Worm (Caenorhabditis elegans) whole organism, L3 larva: ENCODE measurements around the gene srz-103.
"Not testable (repeated sequence)": the region's sequence is repeated elsewhere in the genome, so short reads cannot be mapped to it uniquely, and the experiment has no call there.

Source experiments
- R02D3.7 ChIP-seq: fragments of 150-350 bp; optimal IDR thresholded peaks from 2 replicates; lab custom pipeline; 2014; ENCODE audit warnings: missing biosample characterization, missing genetic modification characterization
- ZK546.5 ChIP-seq: sonication (generic microtip); optimal IDR thresholded peaks from 2 replicates; lab custom pipeline; 2017; ENCODE audit warnings: missing biosample characterization, missing genetic modification characterization
- aly-2 ChIP-seq: fragments of 150-350 bp; optimal IDR thresholded peaks from 2 replicates; lab custom pipeline; 2014; ENCODE audit warnings: missing biosample characterization, missing genetic modification characterization
- ama-1 ChIP-seq: fragments of 150-350 bp; optimal IDR thresholded peaks from 2 replicates; lab custom pipeline; 2018
- ceh-82 ChIP-seq: fragments of 150-350 bp; optimal IDR thresholded peaks from 2 replicates; lab custom pipeline; 2014; ENCODE audit warnings: missing biosample characterization, missing genetic modification characterization
- daf-12 ChIP-seq: fragments of 150-350 bp; optimal IDR thresholded peaks from 2 replicates; lab custom pipeline; 2014; ENCODE audit warnings: missing biosample characterization, missing genetic modification reagents, missing genetic modification characterization
- egl-27 ChIP-seq: sonication (generic microtip); optimal IDR thresholded peaks from 4 replicates; lab custom pipeline; 2017; ENCODE audit warnings: missing biosample characterization, missing genetic modification reagents, missing genetic modification characterization
- egl-5 ChIP-seq: fragments of 150-350 bp; optimal IDR thresholded peaks from 2 replicates; lab custom pipeline; 2017; ENCODE audit warnings: missing biosample characterization, missing genetic modification reagents, missing genetic modification characterization, inconsistent platforms
- elt-2 ChIP-seq: sonication (generic microtip); optimal IDR thresholded peaks from 2 replicates; lab custom pipeline; 2016; ENCODE audit warnings: missing genetic modification reagents, mild to moderate bottlenecking, missing genetic modification characterization, missing compliant biosample characterization
- eor-1 ChIP-seq, 2 experiments: fragments of 150-350 bp; optimal IDR thresholded peaks; 2 replicates each; lab custom pipeline; 2014 to 2018; ENCODE audit warnings: missing biosample characterization in 2 of 2, missing genetic modification characterization in 2 of 2
- jun-1 ChIP-seq: fragments of 150-350 bp; optimal IDR thresholded peaks from 2 replicates; lab custom pipeline; 2014; ENCODE audit warnings: missing biosample characterization, missing genetic modification reagents, missing genetic modification characterization
- lin-15B ChIP-seq: fragments of 150-350 bp; optimal IDR thresholded peaks from 2 replicates; lab custom pipeline; 2014; ENCODE audit warnings: missing biosample characterization, missing genetic modification characterization
- lin-39 ChIP-seq: fragments of 150-350 bp; optimal IDR thresholded peaks from 2 replicates; lab custom pipeline; 2018; ENCODE audit warnings: missing biosample characterization, missing genetic modification reagents, missing genetic modification characterization
- lsy-12 ChIP-seq: sonication (generic microtip); optimal IDR thresholded peaks from 2 replicates; lab custom pipeline; 2016; ENCODE audit warnings: mild to moderate bottlenecking, missing genetic modification characterization, missing compliant biosample characterization
- nfya-1 ChIP-seq: sonication (generic microtip); optimal IDR thresholded peaks from 2 replicates; lab custom pipeline; 2017; ENCODE audit warnings: missing genetic modification characterization, mild to moderate bottlenecking, missing compliant biosample characterization, antibody characterized with exemption, moderate library complexity; ENCODE audit not compliant: insufficient read depth
- nhr-11 ChIP-seq: fragments of 150-350 bp; optimal IDR thresholded peaks from 2 replicates; lab custom pipeline; 2014; ENCODE audit warnings: missing biosample characterization, missing genetic modification characterization
- nhr-12 ChIP-seq: fragments of 150-350 bp; optimal IDR thresholded peaks from 2 replicates; lab custom pipeline; 2014; ENCODE audit warnings: missing biosample characterization, missing genetic modification characterization
- nhr-28 ChIP-seq: fragments of 150-350 bp; optimal IDR thresholded peaks from 2 replicates; lab custom pipeline; 2014; ENCODE audit warnings: missing biosample characterization, missing genetic modification characterization
- nhr-43 ChIP-seq: sonication (generic microtip); optimal IDR thresholded peaks from 2 replicates; lab custom pipeline; 2016; ENCODE audit warnings: mild to moderate bottlenecking, missing genetic modification characterization, missing compliant biosample characterization; ENCODE audit not compliant: poor library complexity, severe bottlenecking
- nhr-67 ChIP-seq: fragments of 150-350 bp; optimal IDR thresholded peaks from 2 replicates; lab custom pipeline; 2014; ENCODE audit warnings: missing biosample characterization, missing genetic modification characterization
- nhr-76 ChIP-seq: fragments of 150-350 bp; sonication (generic microtip); optimal IDR thresholded peaks from 5 replicates; lab custom pipeline; 2014; ENCODE audit warnings: missing biosample characterization, missing genetic modification characterization
- pqm-1 ChIP-seq: fragments of 150-350 bp; optimal IDR thresholded peaks from 2 replicates; lab custom pipeline; 2017; ENCODE audit warnings: missing biosample characterization, missing genetic modification characterization, inconsistent platforms
- sea-2 ChIP-seq: fragments of 150-350 bp; sonication (generic microtip); optimal IDR thresholded peaks from 4 replicates; lab custom pipeline; 2014; ENCODE audit warnings: missing biosample characterization, missing genetic modification reagents, missing genetic modification characterization
- skn-1 ChIP-seq: fragments of 150-350 bp; optimal IDR thresholded peaks from 2 replicates; lab custom pipeline; 2014; ENCODE audit warnings: missing biosample characterization, missing genetic modification characterization
- snpc-4 ChIP-seq: fragments of 150-350 bp; optimal IDR thresholded peaks from 2 replicates; lab custom pipeline; 2014; ENCODE audit warnings: missing biosample characterization, missing genetic modification characterization
- tbx-2 ChIP-seq: sonication (generic microtip); optimal IDR thresholded peaks from 2 replicates; lab custom pipeline; 2016; ENCODE audit warnings: mild to moderate bottlenecking, missing genetic modification characterization, missing compliant biosample characterization
- unc-62 ChIP-seq: fragments of 150-350 bp; sonication (generic microtip); optimal IDR thresholded peaks from 4 replicates; lab custom pipeline; 2014; ENCODE audit warnings: missing biosample characterization, missing genetic modification reagents, missing genetic modification characterization
- zag-1 ChIP-seq: fragments of 150-350 bp; optimal IDR thresholded peaks from 2 replicates; lab custom pipeline; 2014; ENCODE audit warnings: missing biosample characterization, missing genetic modification characterization

Gene srz-103

DNA sequence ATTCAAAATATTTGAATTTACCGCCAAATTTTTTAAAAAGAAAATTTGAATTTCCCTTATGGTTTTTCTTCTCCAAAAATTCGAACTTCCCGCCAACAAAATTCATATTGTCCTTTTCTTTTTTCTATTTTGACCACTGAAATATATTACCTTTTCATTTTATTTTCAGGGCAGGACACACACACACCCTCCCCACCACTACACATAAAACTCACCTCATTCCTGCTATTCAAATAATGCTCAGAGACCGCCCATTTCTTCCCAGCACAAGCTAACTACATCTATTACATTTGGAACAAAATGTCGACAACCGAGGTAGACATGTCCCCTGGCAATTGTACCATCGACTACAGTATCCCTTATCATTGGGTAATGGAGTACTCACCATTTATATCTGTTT lies 24.9 kb downstream of the srz-103 start, which contains the start of gene W06G6.15:
W06G6.15 (plus strand) TSS at position 301 of the 400 bp plus-strand sequence.
- not testable (repeated sequence) for TF ChIP-seq tbx-2 (tag; lab: Kevin White, UChicago); ama-1 (lab: Kevin White, UChicago); elt-2 (tag; lab: Kevin White, UChicago)

DNA sequence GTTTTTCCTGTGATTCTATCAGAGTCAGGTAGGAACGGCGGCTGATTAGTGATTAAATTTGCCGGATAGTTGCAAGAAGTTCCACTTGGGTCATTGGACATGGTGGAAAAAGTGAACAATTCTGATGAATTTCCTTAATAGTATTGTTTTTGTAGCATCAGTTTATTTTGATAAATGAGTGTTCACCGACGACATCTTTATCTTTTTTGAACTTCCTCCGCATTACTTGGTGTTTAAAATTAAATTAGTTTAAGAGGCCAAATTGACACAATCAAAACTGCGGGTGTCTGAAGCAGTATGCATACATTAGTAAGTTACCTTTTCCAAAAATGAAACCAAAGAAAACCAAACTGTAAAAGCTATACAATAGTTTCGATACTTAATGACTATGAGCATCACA lies 29.9 kb downstream of the srz-103 start, which contains the start of gene W06G6.11:
W06G6.11 (minus strand) TSS at position 101 of the 400 bp plus-strand sequence.
- not testable (repeated sequence) for TF ChIP-seq tbx-2 (tag; lab: Kevin White, UChicago); ama-1 (lab: Kevin White, UChicago); nhr-11 (tag; lab: Kevin White, UChicago)

DNA sequence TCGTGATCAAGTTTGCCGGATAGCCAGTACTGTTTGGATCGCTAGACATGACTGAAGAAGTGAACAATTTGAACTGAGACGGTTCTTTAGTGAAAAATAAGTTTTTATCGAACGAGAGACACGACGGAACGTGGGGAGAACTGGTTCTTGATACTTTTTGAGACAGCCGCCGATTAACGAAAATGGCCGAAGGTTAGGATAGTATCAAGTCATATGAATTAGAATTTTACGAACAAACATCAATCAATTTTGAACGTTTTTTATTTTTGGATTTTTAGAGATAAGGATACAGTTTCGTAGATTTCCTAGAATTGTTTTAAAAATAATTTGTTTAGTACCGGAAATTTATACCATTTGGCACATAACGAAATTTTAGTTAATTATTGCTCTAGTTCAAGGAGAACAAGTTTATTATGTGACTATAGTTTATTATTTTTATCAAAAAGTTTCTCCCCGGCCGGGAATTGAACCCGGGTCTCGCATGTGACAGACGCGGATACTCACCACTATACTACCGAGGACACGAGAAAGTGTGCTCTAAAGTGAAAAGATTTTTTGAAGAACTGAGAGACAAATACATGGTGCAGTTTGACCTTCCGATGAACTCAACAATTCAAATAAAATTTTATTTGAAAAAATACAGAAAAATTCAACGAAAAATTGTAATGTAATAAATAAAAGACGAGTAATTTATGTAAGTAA lies 30.7 kb downstream of the srz-103 start, which contains the start of gene W06G6.20:
W06G6.20 (minus strand) TSS at position 51 of the 702 bp plus-strand sequence.
- TF ChIP-seq elt-2 (tag; lab: Kevin White, UChicago) (peak; percentile 12), nhr-76 (tag; lab: Kevin White, UChicago) (no peak)

DNA sequence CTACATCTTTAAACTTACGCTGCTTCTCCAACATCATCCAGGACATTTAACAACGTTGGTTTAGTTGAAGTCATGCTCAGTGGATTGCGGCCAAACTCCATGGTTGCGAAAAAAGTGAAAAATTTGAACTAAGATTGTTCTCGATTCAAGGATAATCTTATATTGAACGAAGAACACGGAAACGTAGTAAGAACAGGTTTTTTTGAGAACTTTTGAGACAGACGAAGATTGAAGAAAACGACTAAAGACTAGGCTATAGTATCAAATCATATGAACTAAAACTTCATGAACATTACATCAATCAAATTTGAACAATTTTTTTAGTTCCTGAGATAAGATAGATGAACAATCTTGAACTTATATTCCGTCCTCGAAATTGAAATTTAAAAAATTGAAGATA lies 32.0 kb downstream of the srz-103 start, which contains the start of gene W06G6.10:
W06G6.10 (minus strand) TSS at position 101 of the 400 bp plus-strand sequence.
- no peak for TF ChIP-seq ceh-82
- TF ChIP-seq lin-15B (tag; lab: Kevin White, UChicago): no peak
- no peak for TF ChIP-seq nfya-1 (tag; lab: Kevin White, UChicago)
- no peak for TF ChIP-seq snpc-4 (tag; lab: Kevin White, UChicago)
- TF ChIP-seq egl-5 (tag; lab: Kevin White, UChicago): no peak
- TF ChIP-seq eor-1 (tag; optimal IDR thresholded peaks at IDR 0.05; lab: Kevin White, UChicago): no peak
- TF ChIP-seq ama-1 (lab: Kevin White, UChicago): no peak
- TF ChIP-seq R02D3.7 (tag; lab: Kevin White, UChicago): no peak
- no peak for TF ChIP-seq jun-1 (tag; lab: Kevin White, UChicago)
- TF ChIP-seq nhr-43 (tag; lab: Kevin White, UChicago): no peak
- no peak for TF ChIP-seq aly-2 (tag; lab: Kevin White, UChicago)
- TF ChIP-seq unc-62 (GFP tag; lab: Kevin White, UChicago): no peak
- TF ChIP-seq skn-1 (tag; lab: Kevin White, UChicago): no peak
- no peak for TF ChIP-seq elt-2 (tag; lab: Kevin White, UChicago)
- TF ChIP-seq daf-12: no peak
- TF ChIP-seq egl-27 (tag; lab: Kevin White, UChicago): no peak
- TF ChIP-seq nhr-11 (tag; lab: Kevin White, UChicago): no peak
- no peak for TF ChIP-seq nhr-12 (tag; lab: Kevin White, UChicago)
- TF ChIP-seq nhr-76 (tag; lab: Kevin White, UChicago): no peak

DNA sequence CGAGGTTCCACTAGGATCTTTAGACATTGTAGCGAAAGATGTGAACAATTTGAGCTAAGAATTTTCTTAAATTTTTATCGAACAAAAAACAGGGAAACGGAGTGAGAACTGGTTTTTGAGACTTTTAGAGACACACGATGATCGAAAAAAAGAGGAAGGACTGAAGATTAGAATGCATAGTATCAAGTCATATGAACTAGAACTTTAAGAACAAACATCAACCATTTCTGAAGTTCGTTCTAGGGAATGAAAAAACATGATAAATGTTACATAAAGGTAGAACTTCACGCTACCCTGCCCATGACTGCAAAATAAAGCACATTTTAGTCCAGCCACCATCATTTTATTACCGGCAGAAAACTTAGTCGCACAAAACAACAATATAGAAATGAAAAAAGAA lies 32.8 kb downstream of the srz-103 start, which contains the start of gene W06G6.9:
W06G6.9 (minus strand) TSS at position 101 of the 400 bp plus-strand sequence.
- no peak for TF ChIP-seq snpc-4 (tag; lab: Kevin White, UChicago)
- TF ChIP-seq nfya-1 (tag; lab: Kevin White, UChicago): no peak
- TF ChIP-seq pqm-1: no peak
- TF ChIP-seq nhr-28 (tag; lab: Kevin White, UChicago): no peak
- no peak for TF ChIP-seq ZK546.5 (tag; lab: Kevin White, UChicago)
- no peak for TF ChIP-seq zag-1 (tag; lab: Kevin White, UChicago)
- no peak for TF ChIP-seq sea-2 (GFP tag; lab: Kevin White, UChicago)
- no peak for TF ChIP-seq lin-39 (tag; lab: Kevin White, UChicago)
- no peak for TF ChIP-seq lsy-12 (tag; lab: Kevin White, UChicago)
- no peak for TF ChIP-seq nhr-67 (tag; lab: Kevin White, UChicago)
- TF ChIP-seq, all 47 proteins: peak for 0
